Worm (Caenorhabditis elegans) whole organism, L2 larva: ENCODE measurements around the gene rab-6.1.

Experiments used
- aly-2 ChIP-seq: fragments of 150-350 bp; optimal IDR thresholded peaks from 2 replicates; lab custom pipeline; 2014; ENCODE audit warnings: missing biosample characterization, missing genetic modification characterization
- blmp-1 ChIP-seq: sonication (generic microtip); optimal IDR thresholded peaks from 2 replicates; lab custom pipeline; 2017; ENCODE audit warnings: missing genetic modification characterization, mild to moderate bottlenecking, missing compliant biosample characterization, antibody characterized with exemption, moderate library complexity; ENCODE audit not compliant: insufficient read depth
- ztf-11 ChIP-seq: sonication (generic microtip); optimal IDR thresholded peaks from 2 replicates; lab custom pipeline; 2017; ENCODE audit warnings: missing biosample characterization, missing genetic modification characterization
- ztf-4 ChIP-seq: fragments of 150-350 bp; optimal IDR thresholded peaks from 2 replicates; lab custom pipeline; 2014; ENCODE audit warnings: missing biosample characterization, missing genetic modification characterization

DNA sequence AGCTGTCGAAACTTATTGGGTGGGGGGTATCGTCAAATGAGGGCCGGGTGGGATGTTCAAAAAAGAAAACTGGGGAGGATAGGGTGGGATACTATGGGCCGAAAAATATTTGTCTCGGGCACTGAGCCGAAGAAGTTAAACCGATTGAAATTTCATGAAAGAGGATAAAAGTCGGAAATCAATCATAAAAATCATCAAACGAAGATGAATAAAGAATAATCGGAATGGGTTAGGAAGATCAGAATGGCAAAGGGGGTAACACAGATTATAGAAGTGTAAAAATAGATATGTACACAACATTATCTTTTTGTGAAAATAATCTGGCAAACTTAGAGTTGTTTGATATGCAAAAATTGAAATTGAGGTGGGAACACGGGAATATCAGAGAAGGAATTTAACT is 50.2 kb downstream of the rab-6.1 start:
- TF ChIP-seq ztf-11 (tag; lab: Kevin White, UChicago) (no peak), aly-2 (tag; lab: Kevin White, UChicago) (no peak), blmp-1 (tag; lab: Kevin White, UChicago) (no peak), ztf-4 (tag; lab: Kevin White, UChicago) (no peak)
